Fruit fly (Drosophila melanogaster): ENCODE data around the gene CG13896.

Gene CG13896

dm6 chr3L:709882-710281 lies 1.8 kb downstream of the CG13896 start:
- TF ChIP-seq insv (optimal IDR thresholded peaks at IDR 0.05) (no peak), Sin3A (optimal IDR thresholded peaks at IDR 0.05) (no peak)

dm6 chr3L:707992-708489 lies 3.6 kb downstream of the CG13896 start, which contains the start of gene CG13895:
Gene CG13895, minus strand, starts transcription at chr3L:708205.
- TF ChIP-seq h (optimal IDR thresholded peaks at IDR 0.05): no peak

dm6 chr3L:704661-705543 lies 6.7 kb downstream of the CG13896 start:
- TF ChIP-seq h (optimal IDR thresholded peaks at IDR 0.05): no peak

- no peak for TF ChIP-seq insv (optimal IDR thresholded peaks at IDR 0.05)
- TF ChIP-seq psq (optimal IDR thresholded peaks at IDR 0.05): no peak
- TF ChIP-seq Myc (optimal IDR thresholded peaks at IDR 0.05): no peak
- TF ChIP-seq Sin3A (optimal IDR thresholded peaks at IDR 0.05): no peak
- no peak for TF ChIP-seq ttk (optimal IDR thresholded peaks at IDR 0.05)
- TF ChIP-seq h (optimal IDR thresholded peaks at IDR 0.05): no peak
These were observed 8.4 kb downstream of the CG13896 start for dm6 chr3L:703160-703793.

- TF ChIP-seq Sin3A (optimal IDR thresholded peaks at IDR 0.05) (no peak), Myc (optimal IDR thresholded peaks at IDR 0.05) (no peak), psq (optimal IDR thresholded peaks at IDR 0.05) (no peak), h (optimal IDR thresholded peaks at IDR 0.05) (no peak)
These were observed 9.6 kb downstream of the CG13896 start for dm6 chr3L:701798-702635.

dm6 chr3L:700160-700917 lies 11.3 kb downstream of the CG13896 start:
- TF ChIP-seq h (optimal IDR thresholded peaks at IDR 0.05) (no peak), insv (optimal IDR thresholded peaks at IDR 0.05) (no peak), Sin3A (optimal IDR thresholded peaks at IDR 0.05) (no peak), ttk (optimal IDR thresholded peaks at IDR 0.05) (no peak), psq (optimal IDR thresholded peaks at IDR 0.05) (no peak), Myc (optimal IDR thresholded peaks at IDR 0.05) (no peak)

- TF ChIP-seq Myc (optimal IDR thresholded peaks at IDR 0.05): no peak
- TF ChIP-seq insv (optimal IDR thresholded peaks at IDR 0.05): no peak
- TF ChIP-seq Sin3A (optimal IDR thresholded peaks at IDR 0.05): no peak
- no peak for TF ChIP-seq psq (optimal IDR thresholded peaks at IDR 0.05)
- TF ChIP-seq h (optimal IDR thresholded peaks at IDR 0.05): no peak
These were observed 12.1 kb downstream of the CG13896 start for dm6 chr3L:699368-700150.

- TF ChIP-seq h (optimal IDR thresholded peaks at IDR 0.05): no peak
- TF ChIP-seq Sin3A (optimal IDR thresholded peaks at IDR 0.05): no peak
- no peak for TF ChIP-seq psq (optimal IDR thresholded peaks at IDR 0.05)
- TF ChIP-seq ttk (optimal IDR thresholded peaks at IDR 0.05): no peak
- no peak for TF ChIP-seq insv (optimal IDR thresholded peaks at IDR 0.05)
- no peak for TF ChIP-seq Myc (optimal IDR thresholded peaks at IDR 0.05)
These were observed 12.8 kb downstream of the CG13896 start, which contains the start of gene CG13894 for dm6 chr3L:698748-699367. Gene CG13894, minus strand, starts transcription at chr3L:699144.

- no peak for TF ChIP-seq ttk (optimal IDR thresholded peaks at IDR 0.05)
- no peak for TF ChIP-seq insv (optimal IDR thresholded peaks at IDR 0.05)
- TF ChIP-seq Sin3A (optimal IDR thresholded peaks at IDR 0.05): no peak
- no peak for TF ChIP-seq psq (optimal IDR thresholded peaks at IDR 0.05)
- no peak for TF ChIP-seq h (optimal IDR thresholded peaks at IDR 0.05)
- no peak for TF ChIP-seq Myc (optimal IDR thresholded peaks at IDR 0.05)
These were observed 13.9 kb downstream of the CG13896 start for dm6 chr3L:697724-698123.

dm6 chr3L:697055-697427 lies 14.6 kb downstream of the CG13896 start:
- TF ChIP-seq Myc (optimal IDR thresholded peaks at IDR 0.05) (no peak), psq (optimal IDR thresholded peaks at IDR 0.05) (no peak), h (optimal IDR thresholded peaks at IDR 0.05) (no peak), ttk (optimal IDR thresholded peaks at IDR 0.05) (no peak), Sin3A (optimal IDR thresholded peaks at IDR 0.05) (no peak), insv (optimal IDR thresholded peaks at IDR 0.05) (no peak)
